Worm (Caenorhabditis elegans) whole organism, L1 larva: ENCODE data around the gene 2L52.1.
A peak's percentile ranks its signal among the peaks of the same experiment; 100 is the strongest.

Experiments used
- C04F5.9 ChIP-seq: sonication (generic microtip); optimal IDR thresholded peaks from 2 replicates; lab custom pipeline; 2016; ENCODE audit warnings: missing genetic modification characterization, missing compliant biosample characterization
- C16A3.4 ChIP-seq: fragments of 150-350 bp; optimal IDR thresholded peaks from 2 replicates; lab custom pipeline; 2014; ENCODE audit warnings: missing biosample characterization, missing genetic modification characterization
- F16B12.6 ChIP-seq: fragments of 150-350 bp; optimal IDR thresholded peaks from 2 replicates; lab custom pipeline; 2014; ENCODE audit warnings: missing biosample characterization, missing genetic modification characterization
- aly-2 ChIP-seq: fragments of 150-350 bp; optimal IDR thresholded peaks from 2 replicates; lab custom pipeline; 2014; ENCODE audit warnings: missing biosample characterization, missing genetic modification characterization
- ama-1 ChIP-seq: fragments of 150-350 bp; optimal IDR thresholded peaks from 2 replicates; lab custom pipeline; 2014
- blmp-1 ChIP-seq: fragments of 150-350 bp; optimal IDR thresholded peaks from 2 replicates; lab custom pipeline; 2014; ENCODE audit warnings: missing biosample characterization, missing genetic modification characterization
- ceh-82 ChIP-seq, 3 experiments: fragments of 150-350 bp in 1 of 3; sonication (generic microtip) in 2 of 3; optimal IDR thresholded peaks; 2 replicates each; lab custom pipeline; 2014 to 2017; ENCODE audit warnings: missing biosample characterization in 3 of 3, missing genetic modification characterization in 3 of 3
- dpl-1 ChIP-seq, 3 experiments: fragments of 150-350 bp in 2 of 3; sonication (generic microtip) in 1 of 3; optimal IDR thresholded peaks; 2 replicates each; lab custom pipeline; 2014 to 2017; ENCODE audit warnings: missing biosample characterization in 3 of 3, missing genetic modification characterization in 3 of 3, missing genetic modification reagents in 3 of 3
- efl-1 ChIP-seq, 4 experiments: fragments of 150-350 bp; optimal IDR thresholded peaks in 3 of 4; peaks in 1 of 4; 1 replicate in 1 of 4; 2 replicates in 3 of 4; lab custom pipeline; 2014; ENCODE audit warnings: missing biosample characterization in 2 of 4, missing genetic modification characterization in 2 of 4, missing genetic modification reagents in 2 of 4
- egl-13 ChIP-seq: sonication (generic microtip); optimal IDR thresholded peaks from 2 replicates; lab custom pipeline; 2016; ENCODE audit warnings: missing genotype, missing genetic modification reagents, missing genetic modification characterization, missing compliant biosample characterization
- elt-2 ChIP-seq: sonication (generic microtip); optimal IDR thresholded peaks from 2 replicates; lab custom pipeline; 2016; ENCODE audit warnings: missing genetic modification characterization, mild to moderate bottlenecking, inconsistent platforms, missing compliant biosample characterization, missing genetic modification reagents
- ets-5 ChIP-seq: fragments of 200-800 bp; sonication (Bioruptor generic); IDR thresholded peaks from 2 replicates; pipeline ENCODE4 v1.3.6; 2022; ENCODE audit warnings: missing genetic modification characterization, missing compliant biosample characterization
- fkh-10 ChIP-seq: sonication (generic microtip); optimal IDR thresholded peaks from 2 replicates; lab custom pipeline; 2017; ENCODE audit warnings: missing biosample characterization, missing genetic modification reagents, missing genetic modification characterization
- fkh-4 ChIP-seq: sonication (generic microtip); optimal IDR thresholded peaks from 2 replicates; lab custom pipeline; 2016; ENCODE audit warnings: missing compliant biosample characterization, missing genetic modification characterization, borderline replicate concordance
- fkh-8 ChIP-seq: sonication (generic microtip); optimal IDR thresholded peaks from 2 replicates; lab custom pipeline; 2016; ENCODE audit warnings: mild to moderate bottlenecking, missing genetic modification characterization, missing compliant biosample characterization
- fos-1 ChIP-seq: fragments of 150-350 bp; optimal IDR thresholded peaks from 2 replicates; lab custom pipeline; 2014; ENCODE audit warnings: missing biosample characterization, missing genetic modification characterization
- hpl-2 ChIP-seq: fragments of 150-350 bp; optimal IDR thresholded peaks from 2 replicates; lab custom pipeline; 2014; ENCODE audit warnings: missing biosample characterization, missing genetic modification reagents, missing genetic modification characterization
- isw-1 ChIP-seq: fragments of 200-800 bp; sonication (Bioruptor generic); IDR thresholded peaks from 2 replicates; pipeline ENCODE4 v1.3.6; 2022; ENCODE audit warnings: missing genetic modification characterization, missing compliant biosample characterization
- lin-15B ChIP-seq: fragments of 150-350 bp; sonication (generic microtip); optimal IDR thresholded peaks from 3 replicates; lab custom pipeline; 2014; ENCODE audit warnings: missing biosample characterization, missing genetic modification characterization
- mab-9 ChIP-seq: fragments of 200-800 bp; sonication (Bioruptor generic); IDR thresholded peaks from 2 replicates; pipeline ENCODE4 v1.3.6; 2022; ENCODE audit warnings: missing genetic modification reagents, missing genetic modification characterization, missing compliant biosample characterization
- mef-2 ChIP-seq: fragments of 150-350 bp; optimal IDR thresholded peaks from 2 replicates; lab custom pipeline; 2014; ENCODE audit warnings: missing biosample characterization, missing genetic modification characterization
- nhr-237 ChIP-seq: fragments of 150-350 bp; optimal IDR thresholded peaks from 2 replicates; lab custom pipeline; 2014; ENCODE audit warnings: missing biosample characterization, missing genetic modification characterization
- nhr-28 ChIP-seq: fragments of 150-350 bp; optimal IDR thresholded peaks from 2 replicates; lab custom pipeline; 2014; ENCODE audit warnings: missing biosample characterization, missing genetic modification characterization
- nhr-47 ChIP-seq: sonication (generic microtip); optimal IDR thresholded peaks from 2 replicates; lab custom pipeline; 2016; ENCODE audit warnings: mild to moderate bottlenecking, missing genetic modification characterization, moderate library complexity, missing compliant biosample characterization
- nhr-71 ChIP-seq: sonication (generic microtip); optimal IDR thresholded peaks from 2 replicates; lab custom pipeline; 2016; ENCODE audit warnings: mild to moderate bottlenecking, missing genetic modification characterization, moderate library complexity, missing compliant biosample characterization
- nhr-76 ChIP-seq: sonication (generic microtip); optimal IDR thresholded peaks from 2 replicates; lab custom pipeline; 2017; ENCODE audit warnings: missing biosample characterization, missing genetic modification characterization
- nhr-85 ChIP-seq: sonication (generic microtip); peaks from one replicate; lab custom pipeline; 2016; ENCODE audit warnings: missing genetic modification characterization, inconsistent platforms, missing compliant biosample characterization
- nhr-90 ChIP-seq: sonication (generic microtip); optimal IDR thresholded peaks from 2 replicates; lab custom pipeline; 2016; ENCODE audit warnings: mild to moderate bottlenecking, missing genetic modification characterization, missing compliant biosample characterization; ENCODE audit not compliant: poor library complexity
- pag-3 ChIP-seq: sonication (generic microtip); optimal IDR thresholded peaks from 2 replicates; lab custom pipeline; 2017; ENCODE audit warnings: missing genetic modification characterization, mild to moderate bottlenecking, missing compliant biosample characterization, antibody characterized with exemption, borderline replicate concordance; ENCODE audit not compliant: insufficient read depth
- rnt-1 ChIP-seq: sonication (generic microtip); optimal IDR thresholded peaks from 2 replicates; lab custom pipeline; 2016; ENCODE audit warnings: mild to moderate bottlenecking, missing genetic modification characterization, moderate library complexity, missing compliant biosample characterization
- skn-1 ChIP-seq: fragments of 150-350 bp; optimal IDR thresholded peaks from 2 replicates; lab custom pipeline; 2014; ENCODE audit warnings: missing biosample characterization, missing genetic modification characterization
- snpc-4 ChIP-seq: fragments of 150-350 bp; optimal IDR thresholded peaks from 2 replicates; lab custom pipeline; 2014; ENCODE audit warnings: missing biosample characterization, missing genetic modification characterization
- sox-4 ChIP-seq: sonication (generic microtip); optimal IDR thresholded peaks from 2 replicates; lab custom pipeline; 2016; ENCODE audit warnings: missing genetic modification characterization, missing compliant biosample characterization
- sptf-1 ChIP-seq: fragments of 150-350 bp; optimal IDR thresholded peaks from 2 replicates; lab custom pipeline; 2014; ENCODE audit warnings: missing biosample characterization, missing genetic modification characterization
- sup-37 ChIP-seq: fragments of 200-800 bp; sonication (Bioruptor generic); optimal IDR thresholded peaks from 2 replicates; lab custom pipeline; 2018; ENCODE audit warnings: mild to moderate bottlenecking, missing genetic modification characterization, missing compliant biosample characterization
- swsn-7 ChIP-seq: sonication (generic microtip); optimal IDR thresholded peaks from 2 replicates; lab custom pipeline; 2016; ENCODE audit warnings: missing genetic modification characterization, missing compliant biosample characterization
- tbx-2 ChIP-seq: sonication (generic microtip); optimal IDR thresholded peaks from 2 replicates; lab custom pipeline; 2016; ENCODE audit warnings: missing genetic modification characterization, missing compliant biosample characterization
- tlp-1 ChIP-seq: fragments of 150-350 bp; optimal IDR thresholded peaks from 2 replicates; lab custom pipeline; 2014; ENCODE audit warnings: missing biosample characterization, missing genetic modification characterization
- unc-130 ChIP-seq: fragments of 150-350 bp; optimal IDR thresholded peaks from 2 replicates; lab custom pipeline; 2017; ENCODE audit warnings: missing biosample characterization, missing genetic modification characterization, inconsistent platforms
- unc-30 ChIP-seq: sonication (generic microtip); optimal IDR thresholded peaks from 2 replicates; lab custom pipeline; 2017; ENCODE audit warnings: missing biosample characterization, missing genetic modification characterization
- unc-62 ChIP-seq: fragments of 150-350 bp; optimal IDR thresholded peaks from 2 replicates; lab custom pipeline; 2014; ENCODE audit warnings: missing biosample characterization, missing genetic modification reagents, missing genetic modification characterization
- unc-86 ChIP-seq: sonication (generic microtip); optimal IDR thresholded peaks from 2 replicates; lab custom pipeline; 2016; ENCODE audit warnings: missing genetic modification characterization, missing compliant biosample characterization
- zag-1 ChIP-seq: fragments of 150-350 bp; optimal IDR thresholded peaks from 2 replicates; lab custom pipeline; 2014; ENCODE audit warnings: missing biosample characterization, missing genetic modification characterization
- zip-4 ChIP-seq: fragments of 200-800 bp; sonication (Bioruptor generic); optimal IDR thresholded peaks from 2 replicates; lab custom pipeline; 2018; ENCODE audit warnings: mild to moderate bottlenecking, missing genetic modification characterization, moderate library complexity, missing compliant biosample characterization

Gene 2L52.1

ce11 chrII:19238-19637 is 17.6 kb downstream of the 2L52.1 start, which contains the start of gene gmeb-1:
gmeb-1 (plus strand) TSS chrII:19538.
- TF ChIP-seq mef-2 (no peak), nhr-47 (tag; lab: Kevin White, UChicago) (no peak), sup-37 (GFP tag; lab: Kevin White, UChicago) (no peak), egl-13 (tag; lab: Kevin White, UChicago) (no peak), snpc-4 (tag; lab: Kevin White, UChicago) (no peak), C16A3.4 (tag; lab: Kevin White, UChicago) (no peak), zip-4 (GFP tag; lab: Kevin White, UChicago) (no peak), nhr-71 (tag; lab: Kevin White, UChicago) (no peak), unc-62 (GFP tag; lab: Kevin White, UChicago) (no peak), sox-4 (tag; lab: Kevin White, UChicago) (no peak), unc-30 (tag; lab: Kevin White, UChicago) (no peak), tlp-1 (tag; lab: Kevin White, UChicago) (no peak), ets-5 (GFP tag; lab: Robert Waterston, UW) (no peak), nhr-28 (tag; lab: Kevin White, UChicago) (no peak), fkh-4 (tag; lab: Kevin White, UChicago) (no peak), nhr-237 (tag; lab: Kevin White, UChicago) (no peak), rnt-1 (tag; lab: Kevin White, UChicago) (no peak), dpl-1 (GFP tag; optimal IDR thresholded peaks at IDR 0.05; lab: Kevin White, UChicago) (no peak), swsn-7 (tag; lab: Kevin White, UChicago) (no peak)

- peak; percentile 59 for TF ChIP-seq nhr-85 (tag; lab: Kevin White, UChicago)
- TF ChIP-seq nhr-71 (tag; lab: Kevin White, UChicago) = no peak
- no peak for TF ChIP-seq efl-1 (optimal IDR thresholded peaks at IDR 0.05; lab: Kevin White, UChicago)
- TF ChIP-seq efl-1 (GFP tag; optimal IDR thresholded peaks at IDR 0.05 in 1 of 2; lab: Kevin White, UChicago) = peak in 1 of 2 experiments; percentile 80
Measured at ce11 chrII:21953-22352, 20.3 kb downstream of the 2L52.1 start.

ce11 chrII:23025-23424 is 21.4 kb downstream of the 2L52.1 start, which contains the start of gene sqt-2:
sqt-2 (plus strand) TSS chrII:23325.
- TF ChIP-seq elt-2 (no peak), sptf-1 (tag; lab: Kevin White, UChicago) (no peak), rnt-1 (tag; lab: Kevin White, UChicago) (no peak), blmp-1 (tag; lab: Kevin White, UChicago) (peak; percentile 38), nhr-85 (tag; lab: Kevin White, UChicago) (peak; percentile 59)

- TF ChIP-seq hpl-2 (GFP tag; lab: Kevin White, UChicago) = no peak
- TF ChIP-seq mab-9 (GFP tag; lab: Robert Waterston, UW) = 0 out of 2 replicates have a peak, but pooled peaks have one; percentile 17
- TF ChIP-seq, all 84 proteins: peak for 1
Measured at ce11 chrII:23739-24138, 22.1 kb downstream of the 2L52.1 start.

ce11 chrII:24559-24998 is 22.9 kb downstream of the 2L52.1 start, which contains the start of gene enee-1:
enee-1 (plus strand) TSS chrII:24666.
- TF ChIP-seq ama-1 (lab: Kevin White, UChicago) (peak; percentile 94), elt-2 (peak; percentile 45), ceh-82 (tag; optimal IDR thresholded peaks at IDR 0.05; lab: Kevin White, UChicago) (peak; percentile 89 to 93 (median 92)), fkh-10 (GFP tag; lab: Kevin White, UChicago) (peak; percentile 78), nhr-47 (tag; lab: Kevin White, UChicago) (peak; percentile 93), isw-1 (GFP tag; lab: Robert Waterston, UW) (peak; percentile 86), C04F5.9 (peak; percentile 72), F16B12.6 (tag; lab: Kevin White, UChicago) (peak; percentile 68), nhr-76 (peak; percentile 40), fos-1 (peak; percentile 80), fkh-8 (tag; lab: Kevin White, UChicago) (peak; percentile 87), unc-130 (tag; lab: Kevin White, UChicago) (peak; percentile 76), aly-2 (tag; lab: Kevin White, UChicago) (peak; percentile 80), tlp-1 (tag; lab: Kevin White, UChicago) (no peak), nhr-90 (tag; lab: Kevin White, UChicago) (peak; percentile 72), nhr-85 (tag; lab: Kevin White, UChicago) (peak; percentile 87), unc-86 (tag; lab: Kevin White, UChicago) (peak; percentile 84), unc-30 (tag; lab: Kevin White, UChicago) (no peak), lin-15B (tag; lab: Kevin White, UChicago) (peak; percentile 83), snpc-4 (tag; lab: Kevin White, UChicago) (peak; percentile 61), tbx-2 (tag; lab: Kevin White, UChicago) (peak; percentile 88), pag-3 (tag; lab: Kevin White, UChicago) (no peak), skn-1 (peak; percentile 86), zag-1 (peak; percentile 72)
